Worm (Caenorhabditis elegans) whole organism, midembryonic: ENCODE measurements around the gene Y53C12A.6.

Experiments used
- T22C8.4 ChIP-seq: fragments of 200-800 bp; sonication (Bioruptor generic); IDR thresholded peaks from 2 replicates; pipeline ENCODE4 v1.3.6; 2022; ENCODE audit warnings: missing genetic modification characterization, missing compliant biosample characterization
- cog-1 ChIP-seq: sonication (generic microtip); optimal IDR thresholded peaks from 2 replicates; lab custom pipeline; 2016; ENCODE audit warnings: missing genetic modification characterization, missing compliant biosample characterization
- flt-1 ChIP-seq: fragments of 200-800 bp; sonication (Bioruptor generic); IDR thresholded peaks from 2 replicates; pipeline ENCODE4 v1.3.6; 2022; ENCODE audit warnings: missing genetic modification characterization, missing compliant biosample characterization
- klf-2 ChIP-seq: fragments of 200-800 bp; sonication (Bioruptor generic); conservative IDR thresholded peaks from 2 replicates; pipeline ENCODE4 v1.3.6; 2022; ENCODE audit warnings: missing genetic modification reagents, missing genetic modification characterization, missing compliant biosample characterization
- med-1 ChIP-seq: sonication (generic microtip); optimal IDR thresholded peaks from 2 replicates; lab custom pipeline; 2017; ENCODE audit warnings: missing genetic modification characterization, mild to moderate bottlenecking, missing compliant biosample characterization, antibody characterized with exemption, missing genetic modification reagents; ENCODE audit not compliant: insufficient read depth
- ref-1 ChIP-seq: fragments of 200-800 bp; sonication (Bioruptor generic); conservative IDR thresholded peaks from 2 replicates; pipeline ENCODE4 v1.3.6; 2022; ENCODE audit warnings: missing genetic modification reagents, missing genetic modification characterization, missing compliant biosample characterization
- tab-1 ChIP-seq: fragments of 200-800 bp; sonication (Bioruptor generic); IDR thresholded peaks from 2 replicates; pipeline ENCODE4 v1.3.6; 2022; ENCODE audit warnings: missing genetic modification characterization, missing compliant biosample characterization
- ztf-23 ChIP-seq: fragments of 200-800 bp; sonication (Bioruptor generic); IDR thresholded peaks from 2 replicates; pipeline ENCODE4 v1.3.6; 2022; ENCODE audit warnings: missing genetic modification reagents, missing genetic modification characterization, missing compliant biosample characterization
- ztf-29 ChIP-seq: fragments of 200-800 bp; sonication (Bioruptor generic); IDR thresholded peaks from 2 replicates; pipeline ENCODE4 v1.3.6; 2022; ENCODE audit warnings: missing genetic modification reagents, missing genetic modification characterization, missing compliant biosample characterization

Gene Y53C12A.6

DNA sequence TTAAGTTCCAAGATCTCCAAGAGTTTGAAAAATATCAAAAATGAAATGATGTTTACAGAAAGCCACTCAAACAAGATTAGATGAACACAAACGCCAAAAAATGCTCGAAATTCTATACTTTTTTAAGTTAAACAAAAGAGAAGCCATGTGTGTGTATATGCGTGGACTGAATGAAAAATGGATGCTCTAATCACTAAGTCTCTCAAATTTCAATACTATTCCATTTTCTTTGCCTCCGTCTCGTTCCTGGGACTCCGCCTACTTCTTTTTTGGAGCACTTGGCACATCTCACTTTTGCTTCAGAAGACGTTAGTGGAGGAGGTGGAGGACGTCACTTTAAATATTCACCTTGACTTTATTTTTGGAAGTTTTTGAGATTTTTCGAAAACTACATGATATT is 38.0 kb downstream of the Y53C12A.6 start:
- TF ChIP-seq cog-1 (tag; lab: Kevin White, UChicago) (no peak), ref-1 (no peak), T22C8.4 (GFP tag; lab: Robert Waterston, UW) (no peak), klf-2 (GFP tag; lab: Robert Waterston, UW) (no peak), ztf-23 (GFP tag; lab: Robert Waterston, UW) (no peak), med-1 (no peak), tab-1 (GFP tag; lab: Robert Waterston, UW) (no peak), ztf-29 (GFP tag; lab: Robert Waterston, UW) (no peak)

- no peak for TF ChIP-seq flt-1
- no peak for TF ChIP-seq ztf-29 (GFP tag; lab: Robert Waterston, UW)
- no peak for TF ChIP-seq med-1
- TF ChIP-seq tab-1 (GFP tag; lab: Robert Waterston, UW) = no peak
- no peak for TF ChIP-seq ztf-23 (GFP tag; lab: Robert Waterston, UW)
- no peak for TF ChIP-seq ref-1
- TF ChIP-seq klf-2 (GFP tag; lab: Robert Waterston, UW) = no peak
- TF ChIP-seq T22C8.4 (GFP tag; lab: Robert Waterston, UW) = no peak
Observed at ce11 chrII:9677470-9677869, 40.3 kb downstream of the Y53C12A.6 start.

- no peak for TF ChIP-seq T22C8.4 (GFP tag; lab: Robert Waterston, UW)
- no peak for TF ChIP-seq klf-2 (GFP tag; lab: Robert Waterston, UW)
- no peak for TF ChIP-seq ztf-29 (GFP tag; lab: Robert Waterston, UW)
- TF ChIP-seq tab-1 (GFP tag; lab: Robert Waterston, UW) = no peak
- no peak for TF ChIP-seq cog-1 (tag; lab: Kevin White, UChicago)
- no peak for TF ChIP-seq ref-1
- no peak for TF ChIP-seq med-1
- TF ChIP-seq ztf-23 (GFP tag; lab: Robert Waterston, UW) = no peak
- TF ChIP-seq flt-1 = no peak
Observed at ce11 chrII:9674678-9675077, 43.1 kb downstream of the Y53C12A.6 start, which contains the start of gene arc-1. TSS of gene arc-1 (plus strand) at chrII:9674978.

DNA sequence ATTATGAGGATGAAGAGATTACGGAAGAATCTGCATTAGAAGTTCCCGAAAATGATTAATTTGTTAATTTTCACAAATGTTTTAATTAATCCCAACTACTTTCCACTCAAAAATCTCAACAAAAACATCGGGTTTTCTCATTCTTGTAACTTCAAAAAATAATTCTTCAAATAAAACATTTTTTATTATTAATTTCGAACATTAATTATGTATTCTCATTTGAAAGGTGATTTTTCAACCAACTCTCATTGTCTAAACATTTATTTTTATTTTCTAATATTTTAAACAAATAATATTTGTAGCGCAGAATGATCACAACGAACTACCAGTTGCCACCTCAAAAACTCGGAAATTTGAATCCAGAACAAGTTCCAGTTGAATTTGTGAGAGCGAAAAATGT is 46.5 kb downstream of the Y53C12A.6 start, which contains the start of gene ZK1320.7:
ZK1320.7 (plus strand) TSS at position 301 of the 400 bp plus-strand sequence.
- TF ChIP-seq ztf-23 (GFP tag; lab: Robert Waterston, UW) (no peak), klf-2 (GFP tag; lab: Robert Waterston, UW) (no peak), med-1 (no peak), T22C8.4 (GFP tag; lab: Robert Waterston, UW) (no peak)

- 0 out of 2 replicates have a peak, but pooled peaks have one; percentile 23 for TF ChIP-seq T22C8.4 (GFP tag; lab: Robert Waterston, UW)
- TF ChIP-seq flt-1 = no peak
Observed at ce11 chrII:9668959-9669358, 48.8 kb downstream of the Y53C12A.6 start, which contains the start of gene taf-8. TSS of gene taf-8 (plus strand) at chrII:9669318.

- no peak for TF ChIP-seq T22C8.4 (GFP tag; lab: Robert Waterston, UW)
- no peak for TF ChIP-seq ref-1
- TF ChIP-seq ztf-29 (GFP tag; lab: Robert Waterston, UW) = no peak
- TF ChIP-seq klf-2 (GFP tag; lab: Robert Waterston, UW) = no peak
- no peak for TF ChIP-seq flt-1
- no peak for TF ChIP-seq med-1
- no peak for TF ChIP-seq tab-1 (GFP tag; lab: Robert Waterston, UW)
- TF ChIP-seq ztf-23 (GFP tag; lab: Robert Waterston, UW) = no peak
- TF ChIP-seq cog-1 (tag; lab: Kevin White, UChicago) = no peak
Observed at ce11 chrII:9667382-9667781, 50.4 kb downstream of the Y53C12A.6 start, which contains the start of gene ZK1320.11. TSS of gene ZK1320.11 (plus strand) at chrII:9667624.
